Fruit fly (Drosophila melanogaster) whole organism, adult: Measurements from ENCODE around the gene CSN5.

Experiments used
- CG14711 ChIP-seq: fragments of 200-800 bp; sonication (Bioruptor generic); optimal IDR thresholded peaks from 2 replicates; lab custom pipeline; 2018; ENCODE audit warnings: missing biosample characterization, mild to moderate bottlenecking, missing genetic modification characterization, moderate library complexity
- CG5204 ChIP-seq: fragments of 200-800 bp; sonication (Bioruptor generic); optimal IDR thresholded peaks from 2 replicates; lab custom pipeline; 2016; ENCODE audit warnings: missing biosample characterization, missing genetic modification characterization
- CG7045 ChIP-seq: fragments of 200-800 bp; sonication (Bioruptor generic); optimal IDR thresholded peaks from 2 replicates; lab custom pipeline; 2017; ENCODE audit warnings: missing biosample characterization, mild to moderate bottlenecking, missing genetic modification characterization
- Clk ChIP-seq: fragments of 200-800 bp; sonication (Bioruptor generic); optimal IDR thresholded peaks from 2 replicates; lab custom pipeline; 2017; ENCODE audit warnings: missing biosample characterization, missing genetic modification characterization
- Crg-1 ChIP-seq: fragments of 200-800 bp; sonication (Bioruptor generic); optimal IDR thresholded peaks from 2 replicates; lab custom pipeline; 2016; ENCODE audit warnings: missing biosample characterization, missing genetic modification characterization
- Hr96 ChIP-seq: fragments of 200-800 bp; sonication (Bioruptor generic); optimal IDR thresholded peaks from 2 replicates; lab custom pipeline; 2016; ENCODE audit warnings: missing biosample characterization, missing genetic modification characterization
- Mnt ChIP-seq: fragments of 200-800 bp; sonication (Bioruptor generic); optimal IDR thresholded peaks from 2 replicates; lab custom pipeline; 2016; ENCODE audit warnings: missing biosample characterization, mild to moderate bottlenecking, missing genetic modification characterization
- cic ChIP-seq: fragments of 200-800 bp; sonication (Bioruptor generic); optimal IDR thresholded peaks from 2 replicates; lab custom pipeline; 2017; ENCODE audit warnings: missing biosample characterization, mild to moderate bottlenecking, missing genetic modification characterization, moderate library complexity
- cnc ChIP-seq, 2 experiments: fragments of >200 bp; optimal IDR thresholded peaks; 2 replicates each; lab custom pipeline; 2017
- kay ChIP-seq: fragments of 200-800 bp; sonication (Bioruptor generic); peaks from one replicate; lab custom pipeline; 2016; ENCODE audit warnings: missing biosample characterization, missing genetic modification characterization, borderline replicate concordance
- ovo ChIP-seq: fragments of 200-800 bp; sonication (Bioruptor generic); optimal IDR thresholded peaks from 2 replicates; lab custom pipeline; 2016; ENCODE audit warnings: missing biosample characterization, missing genetic modification characterization
- tj ChIP-seq: fragments of 200-800 bp; sonication (Bioruptor generic); optimal IDR thresholded peaks from 3 replicates; lab custom pipeline; 2017; ENCODE audit warnings: missing biosample characterization, mild to moderate bottlenecking, missing genetic modification characterization, moderate library complexity

DNA sequence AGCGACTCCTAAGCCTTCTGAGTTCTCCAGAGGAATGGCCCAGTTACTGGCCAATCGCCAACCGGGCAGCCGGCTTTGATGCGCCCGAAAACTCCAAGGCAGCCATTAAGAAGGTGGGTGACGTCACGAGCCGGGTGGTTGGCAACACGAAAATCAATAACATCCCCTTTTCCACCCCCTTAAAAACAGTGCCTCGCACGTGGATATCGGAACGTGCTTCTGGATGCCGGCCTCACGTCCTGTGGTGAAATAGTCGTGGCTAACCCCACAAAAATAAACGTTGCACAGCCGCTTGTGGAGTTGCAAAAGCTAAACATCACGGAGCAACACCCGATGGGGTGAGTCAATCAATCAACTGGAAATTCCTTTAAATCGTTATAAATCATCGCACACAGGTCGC is 13.3 kb upstream of the CSN5 start:
- no peak for TF ChIP-seq CG14711 (tag; lab: Kevin White, UChicago)
- TF ChIP-seq CG7045 (GFP tag; lab: Kevin White, UChicago) = no peak
- TF ChIP-seq Hr96 (GFP tag; lab: Kevin White, UChicago) = no peak
- TF ChIP-seq Clk (GFP tag; lab: Kevin White, UChicago) = no peak
- no peak for TF ChIP-seq kay
- TF ChIP-seq cic = no peak
- TF ChIP-seq Crg-1 = no peak
- TF ChIP-seq ovo = no peak
- no peak for TF ChIP-seq tj (GFP tag; lab: Kevin White, UChicago)
- TF ChIP-seq Mnt (GFP tag; lab: Kevin White, UChicago) = no peak
- no peak for TF ChIP-seq CG5204 (GFP tag; lab: Kevin White, UChicago)
- TF ChIP-seq cnc (optimal IDR thresholded peaks at IDR 0.05; lab: Kevin White, UChicago) = no peak
